Fruit fly (Drosophila melanogaster): Measurements from ENCODE around the gene Sbf.

Sbf gene

dm6 chr3R:11809620-11810019 lies 12.9 kb upstream of the Sbf start:
- TF ChIP-seq Myc (optimal IDR thresholded peaks at IDR 0.05): no peak
- no peak for TF ChIP-seq h (optimal IDR thresholded peaks at IDR 0.05)
- TF ChIP-seq psq (optimal IDR thresholded peaks at IDR 0.05): no peak
- TF ChIP-seq ttk (optimal IDR thresholded peaks at IDR 0.05): no peak

dm6 chr3R:11807641-11808040 lies 10.9 kb upstream of the Sbf start:
- TF ChIP-seq ttk (optimal IDR thresholded peaks at IDR 0.05): no peak
- no peak for TF ChIP-seq insv (optimal IDR thresholded peaks at IDR 0.05)
- TF ChIP-seq psq (optimal IDR thresholded peaks at IDR 0.05): no peak
- TF ChIP-seq Myc (optimal IDR thresholded peaks at IDR 0.05): no peak
- TF ChIP-seq Sin3A (optimal IDR thresholded peaks at IDR 0.05): no peak
- no peak for TF ChIP-seq h (optimal IDR thresholded peaks at IDR 0.05)

dm6 chr3R:11806753-11807152 lies 10.0 kb upstream of the Sbf start:
- TF ChIP-seq ttk (optimal IDR thresholded peaks at IDR 0.05) (no peak), insv (optimal IDR thresholded peaks at IDR 0.05) (no peak), Myc (optimal IDR thresholded peaks at IDR 0.05) (no peak), h (optimal IDR thresholded peaks at IDR 0.05) (no peak), Sin3A (optimal IDR thresholded peaks at IDR 0.05) (no peak), psq (optimal IDR thresholded peaks at IDR 0.05) (no peak)

- TF ChIP-seq h (optimal IDR thresholded peaks at IDR 0.05): no peak
- TF ChIP-seq insv (optimal IDR thresholded peaks at IDR 0.05): no peak
- no peak for TF ChIP-seq Sin3A (optimal IDR thresholded peaks at IDR 0.05)
- no peak for TF ChIP-seq Myc (optimal IDR thresholded peaks at IDR 0.05)
Measured at dm6 chr3R:11805584-11805983, 8.8 kb upstream of the Sbf start.

dm6 chr3R:11786695-11787226 lies 10.0 kb downstream of the Sbf start, which contains the start of the genes prd1 and HisCl1:
Gene prd1 (minus strand): TSS chr3R:11787014.
Gene HisCl1 (plus strand): TSS chr3R:11787176.
- TF ChIP-seq insv (optimal IDR thresholded peaks at IDR 0.05) (no peak), psq (optimal IDR thresholded peaks at IDR 0.05) (no peak), Myc (optimal IDR thresholded peaks at IDR 0.05) (no peak), ttk (optimal IDR thresholded peaks at IDR 0.05) (no peak), h (optimal IDR thresholded peaks at IDR 0.05) (no peak), Sin3A (optimal IDR thresholded peaks at IDR 0.05) (no peak)

dm6 chr3R:11780181-11780688 lies 16.5 kb downstream of the Sbf start:
- TF ChIP-seq ttk (optimal IDR thresholded peaks at IDR 0.05) (no peak), insv (optimal IDR thresholded peaks at IDR 0.05) (no peak), Sin3A (optimal IDR thresholded peaks at IDR 0.05) (no peak), Myc (optimal IDR thresholded peaks at IDR 0.05) (no peak), h (optimal IDR thresholded peaks at IDR 0.05) (no peak), psq (optimal IDR thresholded peaks at IDR 0.05) (no peak)

- TF ChIP-seq h (optimal IDR thresholded peaks at IDR 0.05) (no peak), ttk (optimal IDR thresholded peaks at IDR 0.05) (no peak), insv (optimal IDR thresholded peaks at IDR 0.05) (no peak), Sin3A (optimal IDR thresholded peaks at IDR 0.05) (no peak), Myc (optimal IDR thresholded peaks at IDR 0.05) (no peak), psq (optimal IDR thresholded peaks at IDR 0.05) (no peak)
Measured at dm6 chr3R:11779357-11780018, 17.3 kb downstream of the Sbf start.

dm6 chr3R:11778879-11779278 lies 17.9 kb downstream of the Sbf start:
- TF ChIP-seq insv (optimal IDR thresholded peaks at IDR 0.05) (no peak), Sin3A (optimal IDR thresholded peaks at IDR 0.05) (no peak), ttk (optimal IDR thresholded peaks at IDR 0.05) (no peak), psq (optimal IDR thresholded peaks at IDR 0.05) (no peak), h (optimal IDR thresholded peaks at IDR 0.05) (no peak), Myc (optimal IDR thresholded peaks at IDR 0.05) (no peak)

dm6 chr3R:11778012-11778865 lies 18.5 kb downstream of the Sbf start:
- TF ChIP-seq h (optimal IDR thresholded peaks at IDR 0.05) (no peak), psq (optimal IDR thresholded peaks at IDR 0.05) (no peak), ttk (optimal IDR thresholded peaks at IDR 0.05) (no peak), Myc (optimal IDR thresholded peaks at IDR 0.05) (no peak), insv (optimal IDR thresholded peaks at IDR 0.05) (no peak), Sin3A (optimal IDR thresholded peaks at IDR 0.05) (no peak)

- TF ChIP-seq psq (optimal IDR thresholded peaks at IDR 0.05) (no peak), Sin3A (optimal IDR thresholded peaks at IDR 0.05) (no peak), ttk (optimal IDR thresholded peaks at IDR 0.05) (no peak), h (optimal IDR thresholded peaks at IDR 0.05) (no peak), insv (optimal IDR thresholded peaks at IDR 0.05) (no peak), Myc (optimal IDR thresholded peaks at IDR 0.05) (no peak)
Measured at dm6 chr3R:11777058-11777457, 19.7 kb downstream of the Sbf start.

dm6 chr3R:11776068-11776767 lies 20.5 kb downstream of the Sbf start:
- TF ChIP-seq psq (optimal IDR thresholded peaks at IDR 0.05): no peak
- no peak for TF ChIP-seq Sin3A (optimal IDR thresholded peaks at IDR 0.05)
- no peak for TF ChIP-seq ttk (optimal IDR thresholded peaks at IDR 0.05)
- TF ChIP-seq Myc (optimal IDR thresholded peaks at IDR 0.05): no peak
- TF ChIP-seq insv (optimal IDR thresholded peaks at IDR 0.05): no peak
- TF ChIP-seq h (optimal IDR thresholded peaks at IDR 0.05): no peak
